Worm (Caenorhabditis elegans) whole organism, L1 larva: ENCODE measurements around the gene ZC395.5.

Source experiments
- C34B4.2 ChIP-seq: sonication (generic microtip); optimal IDR thresholded peaks from 2 replicates; lab custom pipeline; 2017; ENCODE audit warnings: mild to moderate bottlenecking, missing genetic modification characterization, missing compliant biosample characterization
- ceh-82 ChIP-seq, 3 experiments: fragments of 150-350 bp in 1 of 3; sonication (generic microtip) in 2 of 3; optimal IDR thresholded peaks; 2 replicates each; lab custom pipeline; 2014 to 2017; ENCODE audit warnings: missing biosample characterization in 3 of 3, missing genetic modification characterization in 3 of 3
- dpl-1 ChIP-seq, 3 experiments: fragments of 150-350 bp in 2 of 3; sonication (generic microtip) in 1 of 3; optimal IDR thresholded peaks; 2 replicates each; lab custom pipeline; 2014 to 2017; ENCODE audit warnings: missing biosample characterization in 3 of 3, missing genetic modification characterization in 3 of 3, missing genetic modification reagents in 3 of 3
- efl-1 ChIP-seq, 4 experiments: fragments of 150-350 bp; optimal IDR thresholded peaks in 3 of 4; peaks in 1 of 4; 1 replicate in 1 of 4; 2 replicates in 3 of 4; lab custom pipeline; 2014; ENCODE audit warnings: missing biosample characterization in 2 of 4, missing genetic modification characterization in 2 of 4, missing genetic modification reagents in 2 of 4
- elt-2 ChIP-seq: sonication (generic microtip); optimal IDR thresholded peaks from 2 replicates; lab custom pipeline; 2016; ENCODE audit warnings: missing genetic modification characterization, mild to moderate bottlenecking, inconsistent platforms, missing compliant biosample characterization, missing genetic modification reagents
- fkh-10 ChIP-seq: sonication (generic microtip); optimal IDR thresholded peaks from 2 replicates; lab custom pipeline; 2017; ENCODE audit warnings: missing biosample characterization, missing genetic modification reagents, missing genetic modification characterization
- nhr-11 ChIP-seq: fragments of 150-350 bp; optimal IDR thresholded peaks from 2 replicates; lab custom pipeline; 2014; ENCODE audit warnings: missing biosample characterization, missing genetic modification characterization
- nhr-12 ChIP-seq: sonication (generic microtip); optimal IDR thresholded peaks from 2 replicates; lab custom pipeline; 2017; ENCODE audit warnings: missing biosample characterization, missing genetic modification characterization
- nhr-237 ChIP-seq: fragments of 150-350 bp; optimal IDR thresholded peaks from 2 replicates; lab custom pipeline; 2014; ENCODE audit warnings: missing biosample characterization, missing genetic modification characterization
- nhr-76 ChIP-seq: sonication (generic microtip); optimal IDR thresholded peaks from 2 replicates; lab custom pipeline; 2017; ENCODE audit warnings: missing biosample characterization, missing genetic modification characterization
- vab-15 ChIP-seq: sonication (generic microtip); optimal IDR thresholded peaks from 2 replicates; lab custom pipeline; 2017; ENCODE audit warnings: missing genotype, mild to moderate bottlenecking, missing genetic modification characterization, missing compliant biosample characterization
- xbp-1 ChIP-seq: sonication (generic microtip); optimal IDR thresholded peaks from 2 replicates; lab custom pipeline; 2016; ENCODE audit warnings: missing genetic modification characterization, missing compliant biosample characterization

DNA sequence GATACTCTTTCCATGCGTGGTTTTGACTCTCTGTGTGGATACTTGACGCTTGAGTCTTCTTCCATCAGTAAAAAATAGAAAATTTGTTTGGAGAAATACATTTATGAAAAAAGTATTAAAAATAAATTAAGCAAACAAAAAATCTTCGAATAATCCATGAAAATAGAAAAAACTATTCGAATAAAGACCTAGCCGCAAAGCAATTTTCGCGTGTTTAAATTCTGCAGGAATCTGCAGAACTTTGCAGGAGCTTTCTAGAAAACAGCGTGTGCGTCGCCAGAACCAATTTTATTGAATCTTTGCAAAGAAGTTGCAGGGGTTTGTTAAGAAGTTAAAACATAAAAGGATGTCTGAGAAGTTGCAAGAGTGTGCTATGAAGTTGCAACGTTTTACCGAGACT, 18.6 kb downstream of the ZC395.5 start, which contains the start of gene ZC395.11:
- TF ChIP-seq C34B4.2 (tag; lab: Kevin White, UChicago) = no peak
- no peak for TF ChIP-seq fkh-10 (GFP tag; lab: Kevin White, UChicago)
- TF ChIP-seq efl-1 (optimal IDR thresholded peaks at IDR 0.05; lab: Kevin White, UChicago) = no peak
- no peak for TF ChIP-seq efl-1 (GFP tag; optimal IDR thresholded peaks at IDR 0.05 in 1 of 2; lab: Kevin White, UChicago)
- no peak for TF ChIP-seq nhr-76 (tag; lab: Kevin White, UChicago)
- no peak for TF ChIP-seq ceh-82 (tag; optimal IDR thresholded peaks at IDR 0.05; lab: Kevin White, UChicago)
- no peak for TF ChIP-seq vab-15 (tag; lab: Kevin White, UChicago)
- TF ChIP-seq elt-2 (tag; lab: Kevin White, UChicago) = no peak
- TF ChIP-seq nhr-237 = no peak
- TF ChIP-seq xbp-1 (tag; lab: Kevin White, UChicago) = no peak
- TF ChIP-seq nhr-12 (tag; lab: Kevin White, UChicago) = no peak
- no peak for TF ChIP-seq dpl-1 (GFP tag; optimal IDR thresholded peaks at IDR 0.05; lab: Kevin White, UChicago)
- no peak for TF ChIP-seq nhr-11 (tag; lab: Kevin White, UChicago)
